Fruit fly (Drosophila melanogaster) whole organism, embryonic: Measurements from ENCODE around the gene Rad17.

ENCODE experiments used
- ATbp ChIP-seq: fragments of 200-800 bp; sonication (Bioruptor generic); optimal IDR thresholded peaks from 2 replicates; lab custom pipeline; 2017; ENCODE audit warnings: missing biosample characterization, mild to moderate bottlenecking, missing genetic modification characterization, missing genetic modification reagents
- BEAF-32 ChIP-seq: fragments of 200-800 bp; sonication (Bioruptor generic); optimal IDR thresholded peaks from 3 replicates; lab custom pipeline; 2017; ENCODE audit warnings: missing biosample characterization, missing genetic modification characterization, mild to moderate bottlenecking, moderate library complexity, missing genetic modification reagents
- CG10147 ChIP-seq: fragments of 200-800 bp; sonication (Bioruptor generic); optimal IDR thresholded peaks from 2 replicates; lab custom pipeline; 2019; ENCODE audit warnings: missing biosample characterization, mild to moderate bottlenecking, missing genetic modification characterization, moderate library complexity
- CG1024 ChIP-seq: fragments of 200-800 bp; sonication (Bioruptor generic); IDR thresholded peaks from 2 replicates; pipeline ENCODE4 v1.3.6; 2022; ENCODE audit warnings: missing biosample characterization, missing genetic modification characterization
- CG10431 ChIP-seq: fragments of 200-800 bp; sonication (Bioruptor generic); optimal IDR thresholded peaks from 3 replicates; lab custom pipeline; 2018; ENCODE audit warnings: missing biosample characterization, mild to moderate bottlenecking, missing genetic modification characterization
- CG11093 ChIP-seq: fragments of 200-800 bp; sonication (Bioruptor generic); IDR thresholded peaks from 3 replicates; pipeline ENCODE4 v1.3.6; 2022; ENCODE audit warnings: missing biosample characterization, missing genetic modification characterization
- CG11247 ChIP-seq: fragments of 200-800 bp; sonication (Bioruptor generic); IDR thresholded peaks from 2 replicates; pipeline ENCODE4 v1.3.6; 2022; ENCODE audit warnings: missing biosample characterization, missing genetic modification characterization
- CG11560 ChIP-seq: fragments of 200-800 bp; sonication (Bioruptor generic); IDR thresholded peaks from 3 replicates; pipeline ENCODE4 v1.3.6; 2022; ENCODE audit warnings: missing biosample characterization, missing genetic modification characterization
- CG2129 ChIP-seq: fragments of 200-800 bp; sonication (Bioruptor generic); IDR thresholded peaks from 2 replicates; pipeline ENCODE4 v1.3.6; 2022; ENCODE audit warnings: missing biosample characterization, missing genetic modification characterization; ENCODE audit not compliant: partially characterized antibody
- CG2678 ChIP-seq: fragments of 200-800 bp; sonication (Bioruptor generic); optimal IDR thresholded peaks from 3 replicates; lab custom pipeline; 2019; ENCODE audit warnings: missing biosample characterization, mild to moderate bottlenecking, missing genetic modification characterization, moderate library complexity
- CG30431 ChIP-seq: fragments of 200-800 bp; sonication (Bioruptor generic); optimal IDR thresholded peaks from 2 replicates; lab custom pipeline; 2017; ENCODE audit warnings: missing biosample characterization, missing genetic modification characterization
- CG3163 ChIP-seq: fragments of 200-800 bp; sonication (Bioruptor generic); optimal IDR thresholded peaks from 3 replicates; lab custom pipeline; 2016; ENCODE audit warnings: missing biosample characterization, missing genetic modification characterization
- CG4424 ChIP-seq: fragments of 200-800 bp; sonication (Bioruptor generic); optimal IDR thresholded peaks from 3 replicates; lab custom pipeline; 2016; ENCODE audit warnings: missing biosample characterization, missing genetic modification characterization
- CG4617 ChIP-seq: fragments of 200-800 bp; sonication (Bioruptor generic); optimal IDR thresholded peaks from 3 replicates; lab custom pipeline; 2016; ENCODE audit warnings: missing biosample characterization, missing genetic modification characterization, borderline replicate concordance
- CG5180 ChIP-seq: fragments of 200-800 bp; sonication (Bioruptor generic); optimal IDR thresholded peaks from 3 replicates; lab custom pipeline; 2017; ENCODE audit warnings: missing biosample characterization, missing genetic modification characterization, mild to moderate bottlenecking, moderate library complexity, missing genetic modification reagents
- CG6791 ChIP-seq: fragments of 200-800 bp; sonication (Bioruptor generic); IDR thresholded peaks from 3 replicates; pipeline ENCODE4 v1.3.6; 2022; ENCODE audit warnings: missing biosample characterization, missing genetic modification characterization; ENCODE audit not compliant: partially characterized antibody
- CG9437 ChIP-seq: fragments of 200-800 bp; sonication (Bioruptor generic); optimal IDR thresholded peaks from 2 replicates; lab custom pipeline; 2018; ENCODE audit warnings: missing biosample characterization, mild to moderate bottlenecking, missing genetic modification characterization
- Dp ChIP-seq: fragments of 200-800 bp; sonication (Bioruptor generic); optimal IDR thresholded peaks from 2 replicates; lab custom pipeline; 2018; ENCODE audit warnings: missing biosample characterization, mild to moderate bottlenecking, missing genetic modification characterization, moderate library complexity
- Hr51 ChIP-seq, 2 experiments: fragments of 200-800 bp; sonication (Bioruptor generic); optimal IDR thresholded peaks; 2 replicates in 1 of 2; 3 replicates in 1 of 2; lab custom pipeline; 2016 to 2018; ENCODE audit warnings: missing biosample characterization in 2 of 2, missing genetic modification characterization in 2 of 2, mild to moderate bottlenecking in 1 of 2, moderate library complexity in 1 of 2
- Lhr ChIP-seq: fragments of 200-800 bp; sonication (Bioruptor generic); optimal IDR thresholded peaks from 3 replicates; lab custom pipeline; 2017; ENCODE audit warnings: mild to moderate bottlenecking, missing biosample characterization, missing genetic modification reagents, missing genetic modification characterization
- Lim3 ChIP-seq: fragments of 200-800 bp; sonication (Bioruptor generic); IDR thresholded peaks from 2 replicates; pipeline ENCODE4 v1.3.6; 2022; ENCODE audit warnings: missing biosample characterization, missing genetic modification characterization
- NC2β ChIP-seq: fragments of 200-800 bp; sonication (Bioruptor generic); optimal IDR thresholded peaks from 2 replicates; lab custom pipeline; 2016; ENCODE audit warnings: missing biosample characterization, missing genetic modification characterization
- Pdp1 ChIP-seq, 2 experiments: fragments of 200-800 bp; sonication (Bioruptor generic); optimal IDR thresholded peaks; 3 replicates each; lab custom pipeline; 2016; ENCODE audit warnings: missing biosample characterization in 2 of 2, missing genetic modification characterization in 2 of 2, mild to moderate bottlenecking in 1 of 2, moderate library complexity in 1 of 2
- Rx ChIP-seq: fragments of 200-800 bp; sonication (Bioruptor generic); IDR thresholded peaks from 2 replicates; pipeline ENCODE4 v1.3.6; 2022; ENCODE audit warnings: missing biosample characterization, missing genetic modification characterization
- Sox100B ChIP-seq: fragments of 200-800 bp; sonication (Bioruptor generic); optimal IDR thresholded peaks from 3 replicates; lab custom pipeline; 2018; ENCODE audit warnings: missing biosample characterization, mild to moderate bottlenecking, missing genetic modification characterization
- Ssrp ChIP-seq: fragments of 200-800 bp; sonication (Bioruptor generic); optimal IDR thresholded peaks from 2 replicates; lab custom pipeline; 2018; ENCODE audit warnings: missing biosample characterization, mild to moderate bottlenecking, missing genetic modification characterization, moderate library complexity
- cato ChIP-seq: fragments of 200-800 bp; sonication (Bioruptor generic); optimal IDR thresholded peaks from 2 replicates; lab custom pipeline; 2016; ENCODE audit warnings: missing biosample characterization, missing genetic modification characterization, borderline replicate concordance
- chm ChIP-seq: fragments of 200-800 bp; sonication (Bioruptor generic); IDR thresholded peaks from 2 replicates; pipeline ENCODE4 v1.3.6; 2022; ENCODE audit warnings: missing biosample characterization, missing genetic modification characterization
- crc ChIP-seq: fragments of 200-800 bp; sonication (Bioruptor generic); optimal IDR thresholded peaks from 2 replicates; lab custom pipeline; 2016; ENCODE audit warnings: missing biosample characterization, missing genetic modification characterization
- cwo ChIP-seq: fragments of 200-800 bp; sonication (Bioruptor generic); optimal IDR thresholded peaks from 3 replicates; lab custom pipeline; 2017; ENCODE audit warnings: missing biosample characterization, missing genetic modification characterization, mild to moderate bottlenecking, moderate library complexity, missing genetic modification reagents
- exex ChIP-seq: fragments of 200-800 bp; sonication (Bioruptor generic); optimal IDR thresholded peaks from 4 replicates; lab custom pipeline; 2018; ENCODE audit warnings: missing biosample characterization, mild to moderate bottlenecking, missing genetic modification characterization, moderate library complexity
- fru ChIP-seq: fragments of >200 bp; optimal IDR thresholded peaks from 2 replicates; lab custom pipeline; 2017
- gce ChIP-seq: fragments of 200-800 bp; sonication (Bioruptor generic); IDR thresholded peaks from 3 replicates; pipeline ENCODE4 v1.3.6; 2022; ENCODE audit warnings: missing biosample characterization, missing genetic modification characterization
- gt ChIP-seq: fragments of 200-800 bp; sonication (Bioruptor generic); IDR thresholded peaks from 2 replicates; pipeline ENCODE4 v1.3.6; 2022; ENCODE audit warnings: missing biosample characterization, missing genetic modification characterization
- jing ChIP-seq: fragments of 200-800 bp; sonication (Bioruptor generic); optimal IDR thresholded peaks from 2 replicates; lab custom pipeline; 2018; ENCODE audit warnings: missing biosample characterization, mild to moderate bottlenecking, missing genetic modification characterization
- kay ChIP-seq: fragments of 200-800 bp; sonication (Bioruptor generic); optimal IDR thresholded peaks from 2 replicates; lab custom pipeline; 2016; ENCODE audit warnings: missing biosample characterization, missing genetic modification characterization
- klu ChIP-seq: fragments of 200-800 bp; sonication (Bioruptor generic); IDR thresholded peaks from 2 replicates; pipeline ENCODE4 v1.3.6; 2022; ENCODE audit warnings: missing biosample characterization, missing genetic modification characterization
- mam ChIP-seq: fragments of 200-800 bp; sonication (Bioruptor generic); optimal IDR thresholded peaks from 3 replicates; lab custom pipeline; 2016; ENCODE audit warnings: missing biosample characterization, missing genetic modification characterization
- mld ChIP-seq: fragments of 200-800 bp; sonication (Bioruptor generic); IDR thresholded peaks from 3 replicates; pipeline ENCODE4 v1.3.6; 2022; ENCODE audit warnings: missing biosample characterization, missing genetic modification characterization; ENCODE audit not compliant: partially characterized antibody
- pho ChIP-seq: fragments of 200-800 bp; sonication (Bioruptor generic); optimal IDR thresholded peaks from 2 replicates; lab custom pipeline; 2016; ENCODE audit warnings: missing biosample characterization, missing genetic modification characterization
- pros ChIP-seq: fragments of 200-800 bp; sonication (Bioruptor generic); optimal IDR thresholded peaks from 3 replicates; lab custom pipeline; 2019; ENCODE audit warnings: missing biosample characterization, mild to moderate bottlenecking, missing genetic modification characterization, moderate library complexity
- pzg ChIP-seq: fragments of 200-800 bp; sonication (Bioruptor generic); optimal IDR thresholded peaks from 3 replicates; lab custom pipeline; 2018; ENCODE audit warnings: missing biosample characterization, mild to moderate bottlenecking, missing genetic modification characterization, moderate library complexity
- sc ChIP-seq, 3 experiments: fragments of >200 bp in 2 of 3; fragments of 200-800 bp in 1 of 3; sonication (Bioruptor generic) in 1 of 3; optimal IDR thresholded peaks; 2 replicates in 2 of 3; 3 replicates in 1 of 3; lab custom pipeline; 2017; ENCODE audit warnings: mild to moderate bottlenecking in 1 of 3, missing biosample characterization in 1 of 3, missing genetic modification characterization in 1 of 3, missing genetic modification reagents in 1 of 3
- sim ChIP-seq: fragments of 200-800 bp; sonication (Bioruptor generic); IDR thresholded peaks from 2 replicates; pipeline ENCODE4 v1.3.6; 2022; ENCODE audit warnings: missing biosample characterization, missing genetic modification characterization
- slp2 ChIP-seq: fragments of 200-800 bp; sonication (Bioruptor generic); optimal IDR thresholded peaks from 2 replicates; lab custom pipeline; 2016; ENCODE audit warnings: missing biosample characterization, missing genetic modification characterization
- sug ChIP-seq: fragments of 200-800 bp; optimal IDR thresholded peaks from 2 replicates; lab custom pipeline; 2019; ENCODE audit warnings: missing biosample characterization, mild to moderate bottlenecking, missing genetic modification characterization, moderate library complexity
- ttk ChIP-seq: fragments of 200-800 bp; sonication (Bioruptor generic); IDR thresholded peaks from 2 replicates; pipeline ENCODE4 v2.1.2; 2022; ENCODE audit warnings: missing biosample characterization, missing genetic modification characterization
- unpg ChIP-seq: fragments of 200-800 bp; sonication (Bioruptor generic); optimal IDR thresholded peaks from 3 replicates; lab custom pipeline; 2018; ENCODE audit warnings: missing biosample characterization, mild to moderate bottlenecking, missing genetic modification characterization, moderate library complexity
- z ChIP-seq: fragments of 200-800 bp; sonication (Bioruptor generic); IDR thresholded peaks from 3 replicates; pipeline ENCODE4 v1.3.6; 2022; ENCODE audit warnings: missing biosample characterization, missing genetic modification characterization
- zfh2 ChIP-seq: fragments of 200-800 bp; sonication (Bioruptor generic); optimal IDR thresholded peaks from 2 replicates; lab custom pipeline; 2016; ENCODE audit warnings: missing biosample characterization, missing genetic modification characterization

The Rad17 gene

dm6 chr3R:14662989-14663500 is at the start of gene Rad17, which contains the start of gene BigH1 (continued):
- peak; percentile 12 for TF ChIP-seq pzg (GFP tag; lab: Kevin White, UChicago)
- no peak for TF ChIP-seq CG1024 (GFP tag; lab: Robert Waterston, UW)
- no peak for TF ChIP-seq Lhr
- peak; percentile 54 for TF ChIP-seq Dp (GFP tag; lab: Kevin White, UChicago)
- TF ChIP-seq sug (tag; lab: Kevin White, UChicago): no peak
- TF ChIP-seq Hr51 (GFP tag; optimal IDR thresholded peaks at IDR 0.05; lab: Kevin White, UChicago): no peak
- no peak for TF ChIP-seq chm
- no peak for TF ChIP-seq pros (GFP tag; lab: Kevin White, UChicago)
- no peak for TF ChIP-seq CG6791 (GFP tag; lab: Robert Waterston, UW)
- TF ChIP-seq z (GFP tag; lab: Robert Waterston, UW): no peak
- TF ChIP-seq zfh2 (GFP tag; lab: Kevin White, UChicago): no peak
- no peak for TF ChIP-seq Sox100B (GFP tag; lab: Kevin White, UChicago)
- no peak for TF ChIP-seq exex
- TF ChIP-seq unpg: no peak
- no peak for TF ChIP-seq CG3163
- TF ChIP-seq CG11247 (GFP tag; lab: Robert Waterston, UW): no peak
- peak; percentile 27 for TF ChIP-seq BEAF-32 (GFP tag; lab: Kevin White, UChicago)
- TF ChIP-seq CG30431: no peak
- TF ChIP-seq klu (GFP tag; lab: Robert Waterston, UW): no peak
- peak; percentile 25 for TF ChIP-seq CG4617 (GFP tag; lab: Kevin White, UChicago)
- TF ChIP-seq ATbp: no peak
- no peak for TF ChIP-seq CG11093 (GFP tag; lab: Robert Waterston, UW)
- no peak for TF ChIP-seq cwo (GFP tag; lab: Kevin White, UChicago)
- no peak for TF ChIP-seq crc
- TF ChIP-seq kay (GFP tag; lab: Kevin White, UChicago): no peak
- no peak for TF ChIP-seq CG11560 (tag; lab: Robert Waterston, UW)
- TF ChIP-seq Lim3: no peak
- no peak for TF ChIP-seq Ssrp (tag; lab: Kevin White, UChicago)
- TF ChIP-seq pho (GFP tag; lab: Kevin White, UChicago): no peak
- no peak for TF ChIP-seq fru
- TF ChIP-seq CG2129 (GFP tag; lab: Robert Waterston, UW): no peak
- TF ChIP-seq ttk: no peak
- TF ChIP-seq Rx (GFP tag; lab: Robert Waterston, UW): no peak
- TF ChIP-seq cato (GFP tag; lab: Kevin White, UChicago): no peak
- TF ChIP-seq gce (GFP tag; lab: Robert Waterston, UW): no peak
- TF ChIP-seq sc (optimal IDR thresholded peaks at IDR 0.05; lab: Kevin White, UChicago): no peak
- TF ChIP-seq sc (GFP tag; optimal IDR thresholded peaks at IDR 0.05; lab: Kevin White, UChicago): no peak
- TF ChIP-seq CG9437: no peak
- no peak for TF ChIP-seq slp2 (GFP tag; lab: Kevin White, UChicago)
- TF ChIP-seq mam (GFP tag; lab: Kevin White, UChicago): no peak
- TF ChIP-seq mld (GFP tag; lab: Robert Waterston, UW): no peak
- TF ChIP-seq NC2β (GFP tag; lab: Kevin White, UChicago): no peak
- no peak for TF ChIP-seq gt (GFP tag; lab: Robert Waterston, UW)
- no peak for TF ChIP-seq sim (GFP tag; lab: Robert Waterston, UW)
- TF ChIP-seq CG10431 (GFP tag; lab: Kevin White, UChicago): no peak
- no peak for TF ChIP-seq CG5180 (GFP tag; lab: Kevin White, UChicago)
- TF ChIP-seq CG2678 (tag; lab: Kevin White, UChicago): no peak
- no peak for TF ChIP-seq CG10147 (GFP tag; lab: Kevin White, UChicago)
- TF ChIP-seq Pdp1 (GFP tag; optimal IDR thresholded peaks at IDR 0.05; lab: Kevin White, UChicago): no peak
- TF ChIP-seq jing (GFP tag; lab: Kevin White, UChicago): no peak
- no peak for TF ChIP-seq CG4424 (GFP tag; lab: Kevin White, UChicago)
